Fruit fly (Drosophila melanogaster) whole organism, embryonic: Measurements from ENCODE around the gene CG3009.

Experiments used
- B-H2 ChIP-seq: fragments of 200-800 bp; sonication (Bioruptor generic); optimal IDR thresholded peaks from 2 replicates; lab custom pipeline; 2018; ENCODE audit warnings: missing biosample characterization, mild to moderate bottlenecking, missing genetic modification characterization
- C15 ChIP-seq: fragments of 200-800 bp; sonication (Bioruptor generic); IDR thresholded peaks from 3 replicates; pipeline ENCODE4 v1.3.6; 2022; ENCODE audit warnings: missing biosample characterization, missing genetic modification characterization
- CG10321 ChIP-seq: fragments of 200-800 bp; sonication (Bioruptor generic); IDR thresholded peaks from 2 replicates; pipeline ENCODE4 v1.3.6; 2022; ENCODE audit warnings: missing biosample characterization, missing genetic modification characterization
- CG10366 ChIP-seq: fragments of 200-800 bp; sonication (Bioruptor generic); IDR thresholded peaks from 2 replicates; pipeline ENCODE4 v1.3.6; 2022; ENCODE audit warnings: missing biosample characterization, missing genetic modification characterization
- CG10565 ChIP-seq: fragments of 200-800 bp; sonication (Bioruptor generic); optimal IDR thresholded peaks from 3 replicates; lab custom pipeline; 2016; ENCODE audit warnings: missing biosample characterization, mild to moderate bottlenecking, missing genetic modification characterization
- CG13296 ChIP-seq: fragments of 200-800 bp; sonication (Bioruptor generic); optimal IDR thresholded peaks from 3 replicates; lab custom pipeline; 2018; ENCODE audit warnings: missing biosample characterization, mild to moderate bottlenecking, missing genetic modification characterization
- CG14667 ChIP-seq: fragments of 200-800 bp; sonication (Bioruptor generic); IDR thresholded peaks from 2 replicates; pipeline ENCODE4 v1.3.6; 2022; ENCODE audit warnings: missing biosample characterization, missing genetic modification characterization
- CG1647 ChIP-seq: fragments of 200-800 bp; sonication (Bioruptor generic); optimal IDR thresholded peaks from 3 replicates; lab custom pipeline; 2016; ENCODE audit warnings: missing biosample characterization, missing genetic modification characterization
- CG16815 ChIP-seq: fragments of 200-800 bp; sonication (Bioruptor generic); optimal IDR thresholded peaks from 3 replicates; lab custom pipeline; 2017; ENCODE audit warnings: missing biosample characterization, mild to moderate bottlenecking, missing genetic modification characterization
- CG17568 ChIP-seq: fragments of 200-800 bp; sonication (Bioruptor generic); optimal IDR thresholded peaks from 2 replicates; lab custom pipeline; 2018; ENCODE audit warnings: missing biosample characterization, mild to moderate bottlenecking, missing genetic modification characterization, moderate library complexity
- CG18476 ChIP-seq: fragments of 200-800 bp; sonication (Bioruptor generic); optimal IDR thresholded peaks from 2 replicates; lab custom pipeline; 2016; ENCODE audit warnings: missing biosample characterization, mild to moderate bottlenecking, missing genetic modification characterization
- CG2120 ChIP-seq: fragments of 200-800 bp; sonication (Bioruptor generic); optimal IDR thresholded peaks from 3 replicates; lab custom pipeline; 2016; ENCODE audit warnings: missing biosample characterization, missing genetic modification characterization
- CG2129 ChIP-seq: fragments of 200-800 bp; sonication (Bioruptor generic); IDR thresholded peaks from 2 replicates; pipeline ENCODE4 v1.3.6; 2022; ENCODE audit warnings: missing biosample characterization, missing genetic modification characterization; ENCODE audit not compliant: partially characterized antibody
- CG2202 ChIP-seq: fragments of 200-800 bp; sonication (Bioruptor generic); optimal IDR thresholded peaks from 2 replicates; lab custom pipeline; 2018; ENCODE audit warnings: missing biosample characterization, mild to moderate bottlenecking, missing genetic modification characterization
- CG34376 ChIP-seq: fragments of 200-800 bp; sonication (Bioruptor generic); optimal IDR thresholded peaks from 2 replicates; lab custom pipeline; 2018; ENCODE audit warnings: missing biosample characterization, mild to moderate bottlenecking, missing genetic modification characterization
- CG4854 ChIP-seq: fragments of 200-800 bp; sonication (Bioruptor generic); optimal IDR thresholded peaks from 2 replicates; lab custom pipeline; 2016; ENCODE audit warnings: missing biosample characterization, missing genetic modification characterization, inconsistent platforms
- CG5180 ChIP-seq: fragments of 200-800 bp; sonication (Bioruptor generic); optimal IDR thresholded peaks from 3 replicates; lab custom pipeline; 2017; ENCODE audit warnings: missing biosample characterization, missing genetic modification characterization, mild to moderate bottlenecking, moderate library complexity, missing genetic modification reagents
- CG6654 ChIP-seq: fragments of 200-800 bp; sonication (Bioruptor generic); optimal IDR thresholded peaks from 2 replicates; lab custom pipeline; 2017; ENCODE audit warnings: missing biosample characterization, mild to moderate bottlenecking, missing genetic modification characterization
- CG7372 ChIP-seq: fragments of 200-800 bp; sonication (Bioruptor generic); IDR thresholded peaks from 2 replicates; pipeline ENCODE4 v1.3.6; 2022; ENCODE audit warnings: missing biosample characterization, missing genetic modification characterization
- CG8388 ChIP-seq: fragments of 200-800 bp; sonication (Bioruptor generic); optimal IDR thresholded peaks from 2 replicates; lab custom pipeline; 2019; ENCODE audit warnings: missing biosample characterization, mild to moderate bottlenecking, missing genetic modification characterization, moderate library complexity
- CG9215 ChIP-seq: fragments of 200-800 bp; sonication (Bioruptor generic); IDR thresholded peaks from 2 replicates; pipeline ENCODE4 v1.3.6; 2022; ENCODE audit warnings: missing biosample characterization, missing genetic modification characterization
- CG9727 ChIP-seq: fragments of 200-800 bp; sonication (Bioruptor generic); optimal IDR thresholded peaks from 3 replicates; lab custom pipeline; 2017; ENCODE audit warnings: missing biosample characterization, mild to moderate bottlenecking, missing genetic modification characterization
- Camta ChIP-seq: fragments of 200-800 bp; sonication (Bioruptor generic); optimal IDR thresholded peaks from 2 replicates; lab custom pipeline; 2016; ENCODE audit warnings: missing biosample characterization, missing genetic modification characterization
- CkIIα-i1 ChIP-seq: fragments of 200-800 bp; sonication (Bioruptor generic); IDR thresholded peaks from 2 replicates; pipeline ENCODE4 v1.3.6; 2022; ENCODE audit warnings: missing biosample characterization, missing genetic modification characterization
- CoRest ChIP-seq: fragments of 200-800 bp; sonication (Bioruptor generic); optimal IDR thresholded peaks from 3 replicates; lab custom pipeline; 2018; ENCODE audit warnings: missing biosample characterization, mild to moderate bottlenecking, missing genetic modification characterization, moderate library complexity
- Dbx ChIP-seq: fragments of 200-800 bp; sonication (Bioruptor generic); IDR thresholded peaks from 3 replicates; pipeline ENCODE4 v1.3.6; 2022; ENCODE audit warnings: missing biosample characterization, missing genetic modification characterization
- Dek ChIP-seq: fragments of 200-800 bp; sonication (Bioruptor generic); optimal IDR thresholded peaks from 3 replicates; lab custom pipeline; 2019; ENCODE audit warnings: missing biosample characterization, mild to moderate bottlenecking, missing genetic modification characterization, moderate library complexity
- E2f2 ChIP-seq: fragments of 200-800 bp; sonication (Bioruptor generic); IDR thresholded peaks from 2 replicates; pipeline ENCODE4 v1.3.6; 2022; ENCODE audit warnings: missing biosample characterization, missing genetic modification characterization
- Ets97D ChIP-seq: fragments of 200-800 bp; sonication (Bioruptor generic); optimal IDR thresholded peaks from 3 replicates; lab custom pipeline; 2016; ENCODE audit warnings: missing biosample characterization, missing genetic modification characterization
- Fer3 ChIP-seq: fragments of 200-800 bp; sonication (Bioruptor generic); optimal IDR thresholded peaks from 2 replicates; lab custom pipeline; 2018; ENCODE audit warnings: missing biosample characterization, mild to moderate bottlenecking, missing genetic modification characterization, moderate library complexity
- H15 ChIP-seq: fragments of 200-800 bp; sonication (Bioruptor generic); IDR thresholded peaks from 3 replicates; pipeline ENCODE4 v1.3.6; 2022; ENCODE audit warnings: missing biosample characterization, missing genetic modification characterization
- HmgZ ChIP-seq: fragments of 200-800 bp; sonication (Bioruptor generic); optimal IDR thresholded peaks from 2 replicates; lab custom pipeline; 2018; ENCODE audit warnings: missing biosample characterization, mild to moderate bottlenecking, missing genetic modification characterization
- Jarid2 ChIP-seq: fragments of 200-800 bp; sonication (Bioruptor generic); optimal IDR thresholded peaks from 3 replicates; lab custom pipeline; 2017; ENCODE audit warnings: mild to moderate bottlenecking, missing biosample characterization, missing genetic modification reagents, missing genetic modification characterization
- Kr ChIP-seq: fragments of 200-800 bp; sonication (Bioruptor generic); optimal IDR thresholded peaks from 2 replicates; lab custom pipeline; 2017; ENCODE audit warnings: missing biosample characterization, mild to moderate bottlenecking, missing genetic modification characterization
- Mes4 ChIP-seq: fragments of 200-800 bp; sonication (Bioruptor generic); optimal IDR thresholded peaks from 2 replicates; lab custom pipeline; 2016; ENCODE audit warnings: missing biosample characterization, missing genetic modification characterization
- Nf-YB ChIP-seq: fragments of 200-800 bp; sonication (Bioruptor generic); optimal IDR thresholded peaks from 3 replicates; lab custom pipeline; 2019; ENCODE audit warnings: missing biosample characterization, mild to moderate bottlenecking, missing genetic modification characterization, moderate library complexity
- Oli ChIP-seq: fragments of 200-800 bp; sonication (Bioruptor generic); optimal IDR thresholded peaks from 2 replicates; lab custom pipeline; 2018; ENCODE audit warnings: missing biosample characterization, mild to moderate bottlenecking, missing genetic modification characterization, moderate library complexity
- Pdp1 ChIP-seq, 2 experiments: fragments of 200-800 bp; sonication (Bioruptor generic); optimal IDR thresholded peaks; 3 replicates each; lab custom pipeline; 2016; ENCODE audit warnings: missing biosample characterization in 2 of 2, missing genetic modification characterization in 2 of 2, mild to moderate bottlenecking in 1 of 2, moderate library complexity in 1 of 2
- Trl ChIP-seq, 3 experiments: fragments of >200 bp in 2 of 3; fragments of 200-800 bp in 1 of 3; sonication (Bioruptor generic) in 1 of 3; optimal IDR thresholded peaks; 2 replicates in 1 of 3; 3 replicates in 2 of 3; lab custom pipeline; 2016 to 2017; ENCODE audit warnings: missing biosample characterization in 1 of 3, missing genetic modification characterization in 1 of 3
- Xrp1 ChIP-seq: fragments of 200-800 bp; sonication (Bioruptor generic); IDR thresholded peaks from 2 replicates; pipeline ENCODE4 v1.3.6; 2022; ENCODE audit warnings: missing biosample characterization, missing genetic modification characterization
- bsh ChIP-seq, 2 experiments: fragments of 200-800 bp; sonication (Bioruptor generic); optimal IDR thresholded peaks; 2 replicates each; lab custom pipeline; 2017 to 2018; ENCODE audit warnings: mild to moderate bottlenecking in 2 of 2, missing biosample characterization in 2 of 2, missing genetic modification characterization in 2 of 2, moderate library complexity in 1 of 2
- dimm ChIP-seq: fragments of 200-800 bp; sonication (Bioruptor generic); IDR thresholded peaks from 2 replicates; pipeline ENCODE4 v1.3.6; 2022; ENCODE audit warnings: missing biosample characterization, missing genetic modification characterization
- klu ChIP-seq: fragments of 200-800 bp; sonication (Bioruptor generic); IDR thresholded peaks from 2 replicates; pipeline ENCODE4 v1.3.6; 2022; ENCODE audit warnings: missing biosample characterization, missing genetic modification characterization
- lmd ChIP-seq: fragments of 200-800 bp; sonication (Bioruptor generic); IDR thresholded peaks from 2 replicates; pipeline ENCODE4 v1.3.6; 2022; ENCODE audit warnings: missing biosample characterization, missing genetic modification characterization
- nerfin-1 ChIP-seq: fragments of 200-800 bp; sonication (Bioruptor generic); optimal IDR thresholded peaks from 3 replicates; lab custom pipeline; 2019; ENCODE audit warnings: missing biosample characterization, mild to moderate bottlenecking, missing genetic modification characterization, moderate library complexity
- nom ChIP-seq: fragments of 200-800 bp; sonication (Bioruptor generic); optimal IDR thresholded peaks from 2 replicates; lab custom pipeline; 2017; ENCODE audit warnings: missing biosample characterization, missing genetic modification characterization, mild to moderate bottlenecking, moderate library complexity, missing genetic modification reagents
- pan ChIP-seq, 4 experiments: fragments of >200 bp in 3 of 4; fragments of 200-800 bp in 1 of 4; sonication (Bioruptor generic) in 1 of 4; optimal IDR thresholded peaks in 3 of 4; IDR thresholded peaks in 1 of 4; 2 replicates each; pipeline versions ENCODE4 v1.3.6 to Lab custom; 2017 to 2022; ENCODE audit warnings: missing biosample characterization in 2 of 4, missing genetic modification characterization in 2 of 4, mixed read lengths in 1 of 4
- salm ChIP-seq: fragments of 200-800 bp; sonication (Bioruptor generic); optimal IDR thresholded peaks from 2 replicates; lab custom pipeline; 2018; ENCODE audit warnings: missing biosample characterization, mild to moderate bottlenecking, missing genetic modification characterization
- so ChIP-seq: fragments of 200-800 bp; sonication (Bioruptor generic); IDR thresholded peaks from 3 replicates; pipeline ENCODE4 v1.3.6; 2022; ENCODE audit warnings: missing biosample characterization, missing genetic modification characterization
- z ChIP-seq: fragments of 200-800 bp; sonication (Bioruptor generic); IDR thresholded peaks from 3 replicates; pipeline ENCODE4 v1.3.6; 2022; ENCODE audit warnings: missing biosample characterization, missing genetic modification characterization

The CG3009 gene

dm6 chrX:4686150-4686549 lies 19.6 kb upstream of the CG3009 start (continued):
- peak in 1 of 2 experiments; percentile 46 for TF ChIP-seq Pdp1 (GFP tag; optimal IDR thresholded peaks at IDR 0.05; lab: Kevin White, UChicago)
- no peak for TF ChIP-seq Ets97D (GFP tag; lab: Kevin White, UChicago)
- peak; percentile 2 for TF ChIP-seq nerfin-1 (tag; lab: Kevin White, UChicago)
- TF ChIP-seq CoRest, result peak; percentile 28
- no peak for TF ChIP-seq CG9727 (GFP tag; lab: Kevin White, UChicago)
- no peak for TF ChIP-seq C15 (GFP tag; lab: Robert Waterston, UW)
- no peak for TF ChIP-seq salm (tag; lab: Kevin White, UChicago)
- peak; percentile 11 for TF ChIP-seq CG13296
- no peak for TF ChIP-seq Mes4 (GFP tag; lab: Kevin White, UChicago)
- TF ChIP-seq CG7372, result no peak
- no peak for TF ChIP-seq CG2202 (tag; lab: Kevin White, UChicago)
- no peak for TF ChIP-seq H15 (GFP tag; lab: Robert Waterston, UW)
- no peak for TF ChIP-seq z (GFP tag; lab: Robert Waterston, UW)
- TF ChIP-seq Dek (tag; lab: Kevin White, UChicago), result no peak
- TF ChIP-seq Xrp1 (GFP tag; lab: Robert Waterston, UW), result no peak
- no peak for TF ChIP-seq CG8388 (GFP tag; lab: Kevin White, UChicago)
- peak; percentile 13 to 48 for TF ChIP-seq Trl (optimal IDR thresholded peaks at IDR 0.05; lab: Kevin White, UChicago)
- no peak for TF ChIP-seq Trl (GFP tag; optimal IDR thresholded peaks at IDR 0.05; lab: Kevin White, UChicago)
- TF ChIP-seq CG18476 (GFP tag; lab: Kevin White, UChicago), result no peak
- no peak for TF ChIP-seq CkIIα-i1
- TF ChIP-seq CG9215, result no peak
- no peak for TF ChIP-seq CG1647 (GFP tag; lab: Kevin White, UChicago)
- TF ChIP-seq Jarid2 (GFP tag; lab: Kevin White, UChicago), result no peak
- TF ChIP-seq E2f2 (GFP tag; lab: Robert Waterston, UW), result no peak
- TF ChIP-seq CG4854, result no peak
- TF ChIP-seq Camta, result no peak
- no peak for TF ChIP-seq CG16815
- TF ChIP-seq CG2120, result no peak
- no peak for TF ChIP-seq dimm (GFP tag; lab: Robert Waterston, UW)
- TF ChIP-seq bsh (GFP tag; optimal IDR thresholded peaks at IDR 0.05; lab: Kevin White, UChicago), result peak in 1 of 2 experiments; percentile 83
- no peak for TF ChIP-seq Kr (GFP tag; lab: Kevin White, UChicago)
- no peak for TF ChIP-seq CG6654
- no peak for TF ChIP-seq CG10366
- TF ChIP-seq CG5180 (GFP tag; lab: Kevin White, UChicago), result peak; percentile 2
- TF ChIP-seq CG10565 (GFP tag; lab: Kevin White, UChicago), result no peak
- no peak for TF ChIP-seq CG17568 (GFP tag; lab: Kevin White, UChicago)
- TF ChIP-seq CG34376 (GFP tag; lab: Kevin White, UChicago), result peak; percentile 6
- TF ChIP-seq CG2129 (GFP tag; lab: Robert Waterston, UW), result no peak
- TF ChIP-seq pan (optimal IDR thresholded peaks at IDR 0.05; lab: Kevin White, UChicago), result no peak
- no peak for TF ChIP-seq pan (GFP tag; optimal IDR thresholded peaks at IDR 0.05 in 1 of 2, IDR thresholded peaks at IDR 0.05 in 1 of 2)
- peak; percentile 96 for TF ChIP-seq CG10321 (GFP tag; lab: Robert Waterston, UW)
- peak; percentile 68 for TF ChIP-seq Nf-YB (GFP tag; lab: Kevin White, UChicago)
- TF ChIP-seq Dbx, result no peak
- TF ChIP-seq CG14667, result no peak
- no peak for TF ChIP-seq Oli
- TF ChIP-seq nom (GFP tag; lab: Kevin White, UChicago), result peak; percentile 87
- TF ChIP-seq so (GFP tag; lab: Robert Waterston, UW), result no peak
- TF ChIP-seq lmd, result no peak
- TF ChIP-seq HmgZ (tag; lab: Kevin White, UChicago), result peak; percentile 36
- TF ChIP-seq klu (GFP tag; lab: Robert Waterston, UW), result no peak
- TF ChIP-seq Fer3 (tag; lab: Kevin White, UChicago), result no peak
- no peak for TF ChIP-seq B-H2 (GFP tag; lab: Kevin White, UChicago)
